Worm (Caenorhabditis elegans): ENCODE measurements around the gene F53C11.4.
A peak's percentile ranks its signal among the peaks of the same experiment; 100 is the strongest.

Gene F53C11.4

DNA sequence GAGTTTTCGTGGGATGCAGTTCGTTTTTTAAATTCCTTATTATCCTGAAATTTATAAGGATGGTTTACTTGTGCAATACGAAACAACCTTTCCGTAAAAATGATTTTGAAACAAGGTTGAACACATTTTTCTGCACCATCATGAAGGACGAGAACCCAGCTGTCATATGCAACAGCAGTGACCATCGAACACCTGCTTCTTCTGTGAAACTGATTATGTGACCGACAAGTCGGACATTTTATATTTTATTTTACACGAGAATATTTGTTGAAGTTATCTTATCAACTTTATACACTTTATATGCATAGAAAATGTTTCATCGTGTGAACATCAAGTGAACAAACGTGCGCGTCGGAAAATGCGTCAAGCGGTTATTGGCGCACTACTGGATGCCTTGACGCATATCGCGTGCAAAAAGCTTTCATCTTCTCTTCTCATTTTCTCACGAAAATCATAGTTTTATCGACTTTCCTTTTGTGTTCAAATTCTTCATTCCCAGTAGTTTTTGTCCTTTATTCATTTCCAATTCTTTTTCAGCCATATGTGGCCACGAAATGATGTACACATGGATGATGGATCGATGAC, 31.8 kb upstream of the F53C11.4 start, which contains the start of gene sel-10 (continued):
- no peak for TF ChIP-seq ets-4 (GFP tag; optimal IDR thresholded peaks at IDR 0.05)
- no peak for TF ChIP-seq ceh-100 (GFP tag; IDR thresholded peaks at IDR 0.05)
- TF ChIP-seq mcd-1 (GFP tag; IDR thresholded peaks at IDR 0.05): peak; percentile 77
- TF ChIP-seq ccch-3 (GFP tag; optimal IDR thresholded peaks at IDR 0.05): no peak
- TF ChIP-seq B0019.2 (GFP tag; conservative IDR thresholded peaks at IDR 0.05): no peak
- no peak for TF ChIP-seq cebp-1 (GFP tag; IDR thresholded peaks at IDR 0.05)
- no peak for TF ChIP-seq cebp-1 (tag; optimal IDR thresholded peaks at IDR 0.05)
- no peak for TF ChIP-seq ztf-3 (GFP tag; optimal IDR thresholded peaks at IDR 0.05)
- TF ChIP-seq F22D6.2 (tag; optimal IDR thresholded peaks at IDR 0.05): no peak
- TF ChIP-seq let-526 (GFP tag; IDR thresholded peaks at IDR 0.05): no peak
- no peak for TF ChIP-seq mel-28 (tag; optimal IDR thresholded peaks at IDR 0.05; ENCODE audit: borderline replicate concordance)
- TF ChIP-seq hlh-26 (GFP tag; conservative IDR thresholded peaks at IDR 0.05): no peak
- no peak; the same call in 1 of the 2 replicates for TF ChIP-seq hmg-20 (GFP tag; IDR thresholded peaks at IDR 0.05)
- no peak for TF ChIP-seq pbrm-1 (GFP tag; IDR thresholded peaks at IDR 0.05)
- TF ChIP-seq ceh-58 (GFP tag; IDR thresholded peaks at IDR 0.05): no peak
- no peak for TF ChIP-seq ztf-25 (GFP tag; IDR thresholded peaks at IDR 0.05)
- TF ChIP-seq Y95B8A.8 (GFP tag; IDR thresholded peaks at IDR 0.05): no peak
- no peak for TF ChIP-seq him-1 (tag; optimal IDR thresholded peaks at IDR 0.05)
- TF ChIP-seq somi-1 (GFP tag; optimal IDR thresholded peaks at IDR 0.05): no peak
- TF ChIP-seq hrde-1 (tag; optimal IDR thresholded peaks at IDR 0.05; ENCODE audit: borderline replicate concordance): no peak
- no peak for TF ChIP-seq tbx-9 (tag; optimal IDR thresholded peaks at IDR 0.05; ENCODE audit: borderline replicate concordance)
- TF ChIP-seq let-607 (tag; optimal IDR thresholded peaks at IDR 0.05): no peak
- TF ChIP-seq F57A8.1 (GFP tag; optimal IDR thresholded peaks at IDR 0.05): no peak
- TF ChIP-seq snpc-1.1 (tag; optimal IDR thresholded peaks at IDR 0.05; ENCODE audit: insufficient read depth): no peak
- TF ChIP-seq nhr-179 (tag; optimal IDR thresholded peaks at IDR 0.05): no peak
- no peak for TF ChIP-seq B0035.1 (tag; optimal IDR thresholded peaks at IDR 0.05)
- TF ChIP-seq K11D2.4 (GFP tag; IDR thresholded peaks at IDR 0.05): 0 out of 2 replicates have a peak, but pooled peaks have one; percentile 42
- TF ChIP-seq aptf-3 (GFP tag; IDR thresholded peaks at IDR 0.05): no peak
- no peak for TF ChIP-seq C17E4.6 (GFP tag; IDR thresholded peaks at IDR 0.05)
- TF ChIP-seq aptf-2 (GFP tag; conservative IDR thresholded peaks at IDR 0.05): no peak
- TF ChIP-seq T26A5.8 (tag; optimal IDR thresholded peaks at IDR 0.05): no peak
- TF ChIP-seq attf-3 (GFP tag; conservative IDR thresholded peaks at IDR 0.05): 0 out of 2 replicates have a peak, but pooled peaks have one; percentile 20
- TF ChIP-seq repo-1 (tag; optimal IDR thresholded peaks at IDR 0.05): no peak
- TF ChIP-seq F37B4.10 (GFP tag; IDR thresholded peaks at IDR 0.05): no peak
- TF ChIP-seq F23B12.7 (tag; optimal IDR thresholded peaks at IDR 0.05; ENCODE audit: insufficient read depth): peak; percentile 40
- TF ChIP-seq Y79H2A.3 (GFP tag; conservative IDR thresholded peaks at IDR 0.05): no peak
- no peak for TF ChIP-seq cebp-2 (GFP tag; IDR thresholded peaks at IDR 0.05)
- TF ChIP-seq F49E8.2 (tag; optimal IDR thresholded peaks at IDR 0.05; ENCODE audit: insufficient read depth): no peak
- TF ChIP-seq snpc-4 (GFP tag; optimal IDR thresholded peaks at IDR 0.05): peak; percentile 65
- TF ChIP-seq snpc-4 (tag; optimal IDR thresholded peaks at IDR 0.05): peak in 2 of 4 experiments; percentile 33 to 65
- TF ChIP-seq madf-10 (tag; optimal IDR thresholded peaks at IDR 0.05): no peak
- TF ChIP-seq lsy-27 (tag; optimal IDR thresholded peaks at IDR 0.05; ENCODE audit: borderline replicate concordance, insufficient read depth): no peak
- no peak for TF ChIP-seq ztf-6 (GFP tag; IDR thresholded peaks at IDR 0.05)
- TF ChIP-seq sdz-38 (tag; optimal IDR thresholded peaks at IDR 0.05): no peak
- TF ChIP-seq ceh-27 (GFP tag; optimal IDR thresholded peaks at IDR 0.05): no peak
- no peak for TF ChIP-seq unc-62 (GFP tag; optimal IDR thresholded peaks at IDR 0.05)
- no peak for TF ChIP-seq C06A6.2 (GFP tag; conservative IDR thresholded peaks at IDR 0.05)

All from whole organism, young adult.